Fruit fly (Drosophila melanogaster) whole organism, wandering third instar larva: ENCODE measurements around the gene CG17660.
A peak's percentile ranks its signal among the peaks of the same experiment; 100 is the strongest.

Source experiments
- Abd-B ChIP-seq: fragments of >200 bp; optimal IDR thresholded peaks from 2 replicates; lab custom pipeline; 2017; ENCODE audit warnings: missing biosample characterization, missing genetic modification characterization
- CrebA ChIP-seq: fragments of 200-800 bp; sonication (Bioruptor generic); optimal IDR thresholded peaks from 2 replicates; lab custom pipeline; 2016; ENCODE audit warnings: missing biosample characterization, mild to moderate bottlenecking, missing genetic modification characterization, borderline replicate concordance
- Dfd ChIP-seq: fragments of >200 bp; optimal IDR thresholded peaks from 2 replicates; lab custom pipeline; 2017; ENCODE audit warnings: missing biosample characterization, missing genetic modification characterization
- GATAd ChIP-seq: sonication (Bioruptor generic); optimal IDR thresholded peaks from 2 replicates; lab custom pipeline; 2016; ENCODE audit warnings: missing biosample characterization, missing genetic modification characterization
- HLH106 ChIP-seq: fragments of 200-800 bp; optimal IDR thresholded peaks from 3 replicates; lab custom pipeline; 2019; ENCODE audit warnings: missing biosample characterization, mild to moderate bottlenecking, missing genetic modification characterization, moderate library complexity
- Hnf4 ChIP-seq: fragments of 200-800 bp; sonication (Bioruptor generic); optimal IDR thresholded peaks from 2 replicates; lab custom pipeline; 2016; ENCODE audit warnings: missing biosample characterization, mild to moderate bottlenecking, missing genetic modification characterization
- Hr78 ChIP-seq: fragments of >200 bp; optimal IDR thresholded peaks from 2 replicates; lab custom pipeline; 2017; ENCODE audit warnings: missing biosample characterization, missing genetic modification characterization
- Hr83 ChIP-seq: fragments of 200-300 bp; sonication (Bioruptor generic); optimal IDR thresholded peaks from 2 replicates; lab custom pipeline; 2016; ENCODE audit warnings: missing biosample characterization, mild to moderate bottlenecking, missing genetic modification characterization, moderate library complexity; ENCODE audit not compliant: poor library complexity, severe bottlenecking
- Jra ChIP-seq: sonication (Bioruptor generic); optimal IDR thresholded peaks from 2 replicates; lab custom pipeline; 2016; ENCODE audit warnings: missing biosample characterization, missing genetic modification characterization
- Myc ChIP-seq: fragments of >200 bp; optimal IDR thresholded peaks from 2 replicates; lab custom pipeline; 2017
- N ChIP-seq: fragments of >200 bp; optimal IDR thresholded peaks from 2 replicates; lab custom pipeline; 2018; ENCODE audit warnings: missing biosample characterization, missing external identifiers, missing genetic modification characterization
- OdsH ChIP-seq: fragments of 200-800 bp; sonication (Bioruptor generic); optimal IDR thresholded peaks from 2 replicates; lab custom pipeline; 2016; ENCODE audit warnings: missing biosample characterization, mild to moderate bottlenecking, missing genetic modification characterization
- Rel ChIP-seq, 2 experiments: fragments of 200-800 bp; sonication (Bioruptor generic) in 1 of 2; optimal IDR thresholded peaks; 2 replicates in 1 of 2; 3 replicates in 1 of 2; lab custom pipeline; 2016 to 2019; ENCODE audit warnings: mild to moderate bottlenecking in 2 of 2, missing biosample characterization in 2 of 2, missing genetic modification characterization in 2 of 2, moderate library complexity in 1 of 2
- Sp1 ChIP-seq: fragments of 200-800 bp; sonication (Bioruptor generic); optimal IDR thresholded peaks from 3 replicates; lab custom pipeline; 2019; ENCODE audit warnings: missing biosample characterization, mild to moderate bottlenecking, missing genetic modification characterization, moderate library complexity
- br ChIP-seq: fragments of 200-800 bp; sonication (Bioruptor generic); optimal IDR thresholded peaks from 2 replicates; lab custom pipeline; 2016; ENCODE audit warnings: missing biosample characterization, missing genetic modification characterization
- brk ChIP-seq: fragments of 200-800 bp; sonication (Bioruptor generic); optimal IDR thresholded peaks from 2 replicates; lab custom pipeline; 2016; ENCODE audit warnings: missing biosample characterization, mild to moderate bottlenecking, missing genetic modification characterization
- dmrt93B ChIP-seq: fragments of 200-800 bp; sonication (Bioruptor generic); optimal IDR thresholded peaks from 2 replicates; lab custom pipeline; 2018; ENCODE audit warnings: missing biosample characterization, mild to moderate bottlenecking, missing genetic modification characterization
- ey ChIP-seq: fragments of 200-800 bp; sonication (Bioruptor generic); optimal IDR thresholded peaks from 2 replicates; lab custom pipeline; 2016; ENCODE audit warnings: missing biosample characterization, missing genetic modification characterization
- foxo ChIP-seq, 2 experiments: fragments of 200-800 bp; sonication (Bioruptor generic); optimal IDR thresholded peaks; 2 replicates in 1 of 2; 3 replicates in 1 of 2; lab custom pipeline; 2016 to 2017; ENCODE audit warnings: missing biosample characterization in 2 of 2, missing genetic modification characterization in 2 of 2
- fru ChIP-seq: fragments of 200-800 bp; sonication (Bioruptor generic); optimal IDR thresholded peaks from 3 replicates; lab custom pipeline; 2016; ENCODE audit warnings: missing biosample characterization, mild to moderate bottlenecking, missing genetic modification characterization
- h ChIP-seq: fragments of 200-800 bp; sonication (Bioruptor generic); optimal IDR thresholded peaks from 3 replicates; lab custom pipeline; 2016; ENCODE audit warnings: missing biosample characterization, mild to moderate bottlenecking, missing genetic modification characterization
- jim ChIP-seq: fragments of 175-275, 200-325 bp; sonication (Bioruptor generic); optimal IDR thresholded peaks from 2 replicates; lab custom pipeline; 2016; ENCODE audit warnings: missing biosample characterization, mild to moderate bottlenecking, missing genetic modification characterization
- pan ChIP-seq: fragments of >200 bp; optimal IDR thresholded peaks from 2 replicates; lab custom pipeline; 2017
- psq ChIP-seq: fragments of 200-800 bp; sonication (Bioruptor generic); optimal IDR thresholded peaks from 3 replicates; lab custom pipeline; 2017; ENCODE audit warnings: missing biosample characterization, mild to moderate bottlenecking, missing genetic modification characterization, moderate library complexity
- rgr ChIP-seq: fragments of 200-800 bp; sonication (Bioruptor generic); optimal IDR thresholded peaks from 3 replicates; lab custom pipeline; 2016; ENCODE audit warnings: missing biosample characterization, mild to moderate bottlenecking, missing genetic modification characterization
- sage ChIP-seq: fragments of 200-800 bp; sonication (Bioruptor generic); optimal IDR thresholded peaks from 2 replicates; lab custom pipeline; 2016; ENCODE audit warnings: missing biosample characterization, mild to moderate bottlenecking, missing genetic modification characterization
- sv ChIP-seq: fragments of 200-800 bp; sonication (Bioruptor generic); optimal IDR thresholded peaks from 3 replicates; lab custom pipeline; 2016; ENCODE audit warnings: missing biosample characterization, missing genetic modification characterization
- tai ChIP-seq: sonication (Bioruptor generic); optimal IDR thresholded peaks from 2 replicates; lab custom pipeline; 2016; ENCODE audit warnings: missing biosample characterization, missing genetic modification characterization
- usp ChIP-seq: fragments of >200 bp; optimal IDR thresholded peaks from 2 replicates; lab custom pipeline; 2017; ENCODE audit warnings: missing biosample characterization, missing genetic modification characterization
- woc ChIP-seq: sonication (Bioruptor generic); optimal IDR thresholded peaks from 2 replicates; lab custom pipeline; 2016; ENCODE audit warnings: missing biosample characterization, mild to moderate bottlenecking, missing genetic modification characterization

CG17660 gene

dm6 chr2L:1720846-1721506, 10.8 kb upstream of the CG17660 start:
- TF ChIP-seq sage (GFP tag; lab: Kevin White, UChicago) = no peak
- TF ChIP-seq CrebA (GFP tag; lab: Kevin White, UChicago) = no peak
- no peak for TF ChIP-seq Rel (GFP tag; optimal IDR thresholded peaks at IDR 0.05; lab: Kevin White, UChicago)
- peak; percentile 90 for TF ChIP-seq Rel (tag; optimal IDR thresholded peaks at IDR 0.05; lab: Kevin White, UChicago)
- TF ChIP-seq N (GFP tag; lab: Kevin White, UChicago) = no peak
- no peak for TF ChIP-seq Hnf4 (GFP tag; lab: Kevin White, UChicago)
- TF ChIP-seq HLH106 (tag; lab: Kevin White, UChicago) = peak; percentile 26
- TF ChIP-seq psq (GFP tag; lab: Kevin White, UChicago) = no peak
- TF ChIP-seq Hr78 (GFP tag; lab: Kevin White, UChicago) = no peak
- TF ChIP-seq Jra = no peak
- TF ChIP-seq brk (GFP tag; lab: Kevin White, UChicago) = no peak
- no peak for TF ChIP-seq pan (lab: Kevin White, UChicago)
- no peak for TF ChIP-seq usp
- TF ChIP-seq ey (GFP tag; lab: Kevin White, UChicago) = no peak
- peak; percentile 81 for TF ChIP-seq h (GFP tag; lab: Kevin White, UChicago)
- no peak for TF ChIP-seq Sp1

DNA sequence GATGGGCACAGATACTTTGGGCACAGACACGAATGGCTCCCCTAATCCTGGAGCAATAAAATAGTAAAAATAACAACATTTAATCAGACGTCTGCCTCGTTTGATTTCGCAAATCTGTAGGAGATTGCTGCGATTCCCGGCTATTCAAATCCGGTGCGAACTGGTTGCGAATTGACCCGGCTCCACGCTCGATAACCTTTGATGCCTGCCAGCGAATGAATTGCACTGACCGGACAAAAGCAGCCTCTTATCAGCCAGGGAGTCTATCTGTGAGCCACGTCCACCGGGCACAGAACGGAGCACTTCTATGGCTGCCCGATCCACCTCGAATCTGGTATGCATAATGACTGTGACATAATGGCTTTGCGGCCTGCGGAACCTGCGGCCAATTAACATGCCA, 9.8 kb upstream of the CG17660 start:
- TF ChIP-seq pan (lab: Kevin White, UChicago) (no peak), Rel (GFP tag; optimal IDR thresholded peaks at IDR 0.05; lab: Kevin White, UChicago) (no peak), Rel (tag; optimal IDR thresholded peaks at IDR 0.05; lab: Kevin White, UChicago) (peak; percentile 41), GATAd (no peak)

DNA sequence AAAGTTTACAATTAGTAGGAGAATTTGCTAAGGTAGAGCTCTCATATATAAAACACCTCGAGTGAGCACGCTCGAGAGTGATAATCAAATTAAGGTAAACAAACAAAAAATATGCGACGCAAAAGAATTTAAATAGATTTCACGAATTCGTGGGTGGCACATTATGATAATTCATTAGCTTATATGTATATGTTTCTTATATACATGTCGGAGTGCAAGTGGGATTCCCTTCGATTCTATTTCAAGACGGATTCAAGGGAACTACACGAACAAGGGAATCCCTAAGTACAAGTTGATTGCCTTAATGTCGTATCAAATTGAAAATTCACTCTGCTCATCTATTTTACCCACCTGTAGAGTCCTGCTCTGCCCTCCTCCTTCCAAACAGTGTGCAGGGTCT, 7.0 kb upstream of the CG17660 start:
- TF ChIP-seq Hr83 = no peak
- TF ChIP-seq Rel (GFP tag; optimal IDR thresholded peaks at IDR 0.05; lab: Kevin White, UChicago) = no peak
- peak; percentile 90 for TF ChIP-seq Rel (tag; optimal IDR thresholded peaks at IDR 0.05; lab: Kevin White, UChicago)
- no peak for TF ChIP-seq GATAd
- TF ChIP-seq foxo (GFP tag; optimal IDR thresholded peaks at IDR 0.05; lab: Kevin White, UChicago) = no peak

DNA sequence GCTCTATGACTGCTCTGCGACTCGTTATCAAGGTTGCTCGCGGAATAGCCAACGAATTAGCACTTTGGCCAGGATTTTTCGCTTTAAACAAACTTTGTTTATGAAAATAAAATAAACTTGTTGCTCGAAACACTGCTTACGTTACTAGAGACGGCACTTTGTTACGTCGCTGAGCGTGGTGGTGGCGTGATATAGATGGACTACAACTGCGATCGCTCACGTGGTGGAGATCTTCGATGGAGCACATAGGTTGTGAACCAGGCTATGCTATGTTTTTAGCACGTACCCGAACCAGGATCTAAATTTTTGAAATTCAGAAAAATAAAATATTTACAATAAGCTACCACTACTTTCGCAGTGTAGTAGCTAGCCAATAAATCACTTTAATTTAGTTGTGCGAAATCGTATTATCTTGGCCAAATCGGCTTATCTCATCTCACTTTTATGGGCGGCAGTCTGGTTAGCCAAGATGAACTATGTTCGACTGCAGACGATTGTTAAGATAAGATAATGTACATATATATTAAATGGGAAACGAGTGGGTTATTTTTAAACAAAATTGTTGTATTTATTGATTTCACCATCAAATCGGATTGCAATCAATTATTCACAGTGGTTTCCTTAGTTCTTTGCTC, 5.6 kb upstream of the CG17660 start, which contains the start of gene frtz:
Gene frtz, minus strand, starts transcription at position 153 of the 635 bp plus-strand sequence.
- no peak for TF ChIP-seq woc
- TF ChIP-seq N (GFP tag; lab: Kevin White, UChicago) = no peak
- peak; percentile 30 for TF ChIP-seq h (GFP tag; lab: Kevin White, UChicago)
- TF ChIP-seq Sp1 = no peak
- no peak for TF ChIP-seq OdsH
- no peak for TF ChIP-seq foxo (GFP tag; optimal IDR thresholded peaks at IDR 0.05; lab: Kevin White, UChicago)
- TF ChIP-seq pan (lab: Kevin White, UChicago) = no peak
- TF ChIP-seq ey (GFP tag; lab: Kevin White, UChicago) = no peak
- TF ChIP-seq Hr83 = peak; percentile 62
- TF ChIP-seq sv (GFP tag; lab: Kevin White, UChicago) = no peak
- peak; percentile 87 for TF ChIP-seq Myc (lab: Kevin White, UChicago)
- no peak for TF ChIP-seq tai (GFP tag; lab: Kevin White, UChicago)
- TF ChIP-seq rgr = no peak

dm6 chr2L:1709316-1709715, 905 bp downstream of the CG17660 start:
- TF ChIP-seq HLH106 (tag; lab: Kevin White, UChicago) (no peak), N (GFP tag; lab: Kevin White, UChicago) (no peak), foxo (GFP tag; optimal IDR thresholded peaks at IDR 0.05; lab: Kevin White, UChicago) (peak in 1 of 2 experiments; percentile 7), OdsH (no peak), fru (GFP tag; lab: Kevin White, UChicago) (peak; percentile 21), br (GFP tag; lab: Kevin White, UChicago) (no peak), Abd-B (GFP tag; lab: Kevin White, UChicago) (no peak), Myc (lab: Kevin White, UChicago) (no peak), dmrt93B (GFP tag; lab: Kevin White, UChicago) (no peak), Rel (GFP tag; optimal IDR thresholded peaks at IDR 0.05; lab: Kevin White, UChicago) (no peak), Rel (tag; optimal IDR thresholded peaks at IDR 0.05; lab: Kevin White, UChicago) (peak; percentile 77), h (GFP tag; lab: Kevin White, UChicago) (peak; percentile 32), jim (no peak), woc (no peak), Dfd (GFP tag; lab: Kevin White, UChicago) (no peak)
- TF ChIP-seq, all 38 proteins: peak for 4
